Fruit fly (Drosophila melanogaster): ENCODE data around the gene ranshi.
A peak's percentile ranks its signal among the peaks of the same experiment; 100 is the strongest.

Gene ranshi

dm6 chr3R:8746354-8746753, 16.9 kb upstream of the ranshi start (continued):
- peak; percentile 48 for TF ChIP-seq Chrac-16 (GFP tag; optimal IDR thresholded peaks at IDR 0.05)
- TF ChIP-seq CG14014 (GFP tag; IDR thresholded peaks at IDR 0.05), result 0 out of 2 replicates have a peak, but pooled peaks have one; percentile 23
- no peak for TF ChIP-seq shn (GFP tag; optimal IDR thresholded peaks at IDR 0.05)
- TF ChIP-seq kni (GFP tag; optimal IDR thresholded peaks at IDR 0.05), result no peak
- TF ChIP-seq CG2116 (GFP tag; optimal IDR thresholded peaks at IDR 0.05), result peak; percentile 13
- TF ChIP-seq gce (GFP tag; IDR thresholded peaks at IDR 0.05), result 0 out of 3 replicates have a peak, but pooled peaks have one; percentile 26
- no peak for TF ChIP-seq CG9817 (tag; optimal IDR thresholded peaks at IDR 0.05)
- peak; percentile 23 for TF ChIP-seq CG12659 (GFP tag; optimal IDR thresholded peaks at IDR 0.05)
- TF ChIP-seq ara (GFP tag; IDR thresholded peaks at IDR 0.05), result peak; percentile 56; the same call in 1 of the 2 replicates
- no peak for TF ChIP-seq bowl (GFP tag; IDR thresholded peaks at IDR 0.05)
- peak; percentile 66 for TF ChIP-seq Oli (tag; optimal IDR thresholded peaks at IDR 0.05)
- TF ChIP-seq CG30403 (GFP tag; optimal IDR thresholded peaks at IDR 0.05), result peak; percentile 71
- peak; percentile 82 for TF ChIP-seq Sox102F (GFP tag; optimal IDR thresholded peaks at IDR 0.05)
- TF ChIP-seq grau (tag; optimal IDR thresholded peaks at IDR 0.05), result peak; percentile 73
- TF ChIP-seq Optix (GFP tag; IDR thresholded peaks at IDR 0.05), result no peak
- TF ChIP-seq rib (GFP tag; IDR thresholded peaks at IDR 0.05), result no peak
- TF ChIP-seq CG13123 (GFP tag; optimal IDR thresholded peaks at IDR 0.05), result peak; percentile 35
- no peak for TF ChIP-seq hkb (optimal IDR thresholded peaks at IDR 0.05)
- TF ChIP-seq hkb (GFP tag; IDR thresholded peaks at IDR 0.05), result peak; percentile 79
- no peak for TF ChIP-seq pzg (GFP tag; optimal IDR thresholded peaks at IDR 0.05)
- no peak for TF ChIP-seq CG32772 (GFP tag; IDR thresholded peaks at IDR 0.05)
- no peak for TF ChIP-seq CG8089 (GFP tag; optimal IDR thresholded peaks at IDR 0.05)
- TF ChIP-seq CG15269 (tag; optimal IDR thresholded peaks at IDR 0.05), result peak; percentile 43
- TF ChIP-seq Side (GFP tag; optimal IDR thresholded peaks at IDR 0.05), result no peak
- TF ChIP-seq sens (GFP tag), result peak; percentile 81
- TF ChIP-seq CG42726 (GFP tag; IDR thresholded peaks at IDR 0.05; ENCODE audit: partially characterized antibody), result no peak
- no peak for TF ChIP-seq lov (optimal IDR thresholded peaks at IDR 0.05)
- TF ChIP-seq lov (GFP tag; IDR thresholded peaks at IDR 0.05), result no peak
- no peak for TF ChIP-seq tx (GFP tag; optimal IDR thresholded peaks at IDR 0.05)
- no peak for TF ChIP-seq Fer2 (tag; optimal IDR thresholded peaks at IDR 0.05)
- TF ChIP-seq Rx (GFP tag; IDR thresholded peaks at IDR 0.05), result no peak
- TF ChIP-seq CG34376 (GFP tag; optimal IDR thresholded peaks at IDR 0.05), result no peak
- TF ChIP-seq CG31365 (tag; optimal IDR thresholded peaks at IDR 0.05), result no peak
- TF ChIP-seq CG10565 (GFP tag; optimal IDR thresholded peaks at IDR 0.05), result no peak
- TF ChIP-seq ewg (GFP tag; optimal IDR thresholded peaks at IDR 0.05), result peak; percentile 33
- TF ChIP-seq CG10366 (GFP tag; IDR thresholded peaks at IDR 0.05), result 0 out of 2 replicates have a peak, but pooled peaks have one; percentile 21
- TF ChIP-seq gcm2 (GFP tag; optimal IDR thresholded peaks at IDR 0.05), result no peak
- no peak for TF ChIP-seq tna (GFP tag; IDR thresholded peaks at IDR 0.05; ENCODE audit: partially characterized antibody)
- no peak for TF ChIP-seq Atf3 (GFP tag; optimal IDR thresholded peaks at IDR 0.05)
- no peak for TF ChIP-seq CrebB (tag; optimal IDR thresholded peaks at IDR 0.05)
- peak in 1 of 2 experiments; percentile 19 for TF ChIP-seq Eip74EF (GFP tag; optimal IDR thresholded peaks at IDR 0.05)
- peak; percentile 44 for TF ChIP-seq CG3407 (GFP tag; optimal IDR thresholded peaks at IDR 0.05)
- TF ChIP-seq pfk (GFP tag; optimal IDR thresholded peaks at IDR 0.05), result no peak
- TF ChIP-seq CG17568 (GFP tag; optimal IDR thresholded peaks at IDR 0.05), result peak; percentile 35
- peak; percentile 59 for TF ChIP-seq CG13424 (tag; optimal IDR thresholded peaks at IDR 0.05)
- no peak for TF ChIP-seq sd (tag; optimal IDR thresholded peaks at IDR 0.05)
- peak; percentile 54 for TF ChIP-seq ind (GFP tag; optimal IDR thresholded peaks at IDR 0.05)
- 0 out of 2 replicates have a peak, but pooled peaks have one; percentile 44 for TF ChIP-seq CG11696 (GFP tag; IDR thresholded peaks at IDR 0.05)
- peak; percentile 21 for TF ChIP-seq CG15514 (GFP tag; optimal IDR thresholded peaks at IDR 0.05)
- no peak for TF ChIP-seq Gug (GFP tag; IDR thresholded peaks at IDR 0.05)
- no peak for TF ChIP-seq CG2129 (GFP tag; IDR thresholded peaks at IDR 0.05; ENCODE audit: partially characterized antibody)

Measured in whole organism, embryonic.